Worm (Caenorhabditis elegans) whole organism, L1 larva: ENCODE measurements around the gene clc-9.

Source experiments
- lin-15B ChIP-seq: fragments of 150-350 bp; sonication (generic microtip); optimal IDR thresholded peaks from 3 replicates; lab custom pipeline; 2014; ENCODE audit warnings: missing biosample characterization, missing genetic modification characterization
- nhr-19 ChIP-seq: fragments of 200-800 bp; sonication (Bioruptor generic); conservative IDR thresholded peaks from 2 replicates; pipeline ENCODE4 v1.3.6; 2022; ENCODE audit warnings: missing genetic modification characterization, missing compliant biosample characterization
- pag-3 ChIP-seq: sonication (generic microtip); optimal IDR thresholded peaks from 2 replicates; lab custom pipeline; 2017; ENCODE audit warnings: missing genetic modification characterization, mild to moderate bottlenecking, missing compliant biosample characterization, antibody characterized with exemption, borderline replicate concordance; ENCODE audit not compliant: insufficient read depth
- skn-1 ChIP-seq: fragments of 150-350 bp; optimal IDR thresholded peaks from 2 replicates; lab custom pipeline; 2014; ENCODE audit warnings: missing biosample characterization, missing genetic modification characterization
- tbx-2 ChIP-seq: sonication (generic microtip); optimal IDR thresholded peaks from 2 replicates; lab custom pipeline; 2016; ENCODE audit warnings: missing genetic modification characterization, missing compliant biosample characterization
- unc-130 ChIP-seq: fragments of 150-350 bp; optimal IDR thresholded peaks from 2 replicates; lab custom pipeline; 2017; ENCODE audit warnings: missing biosample characterization, missing genetic modification characterization, inconsistent platforms

DNA sequence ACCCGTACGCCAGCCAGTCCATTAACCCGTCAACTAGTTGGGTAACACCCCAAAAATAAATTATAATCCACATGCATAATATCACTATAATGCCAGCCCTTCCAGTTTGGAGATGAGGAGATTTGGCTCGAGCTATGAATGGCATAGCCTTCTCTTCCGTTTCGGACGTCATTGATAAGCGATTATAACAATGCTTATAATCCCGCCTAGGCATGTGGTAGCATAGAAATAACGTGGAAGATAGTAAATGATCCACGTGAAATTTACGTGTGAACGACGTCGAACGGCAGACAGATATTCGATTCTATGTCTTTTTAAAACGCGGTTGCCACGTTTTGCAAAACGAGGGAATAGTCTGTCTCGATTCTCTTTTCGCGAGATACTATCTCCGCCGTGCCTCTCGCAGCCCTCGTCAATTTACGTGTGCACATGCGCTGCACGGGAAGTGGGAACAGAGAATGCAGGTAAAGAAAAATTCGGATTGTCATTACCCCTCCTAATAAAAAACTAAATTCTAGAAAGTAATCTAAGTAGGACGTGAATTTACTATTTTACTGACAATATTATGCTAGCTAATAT lies 36.1 kb downstream of the clc-9 start:
- TF ChIP-seq skn-1 (tag; lab: Kevin White, UChicago) (peak; percentile 15), lin-15B (no peak), tbx-2 (no peak), unc-130 (tag; lab: Kevin White, UChicago) (no peak), nhr-19 (GFP tag; lab: Robert Waterston, UW) (peak; percentile 4; the same call in 1 of the 2 replicates), pag-3 (tag; lab: Kevin White, UChicago) (peak; percentile 74)
